Worm (Caenorhabditis elegans): ENCODE data around the gene drr-2.

- TF ChIP-seq ztf-11 (tag; optimal IDR thresholded peaks at IDR 0.05): no peak
- no peak for TF ChIP-seq egl-27 (tag; optimal IDR thresholded peaks at IDR 0.05)
- no peak for TF ChIP-seq nhr-12 (tag; optimal IDR thresholded peaks at IDR 0.05)
- TF ChIP-seq ama-1 (optimal IDR thresholded peaks at IDR 0.05): no peak
- TF ChIP-seq ZK546.5 (tag; optimal IDR thresholded peaks at IDR 0.05): no peak
Observed at ce11 chrIII:13621012-13621411, 22.4 kb downstream of the drr-2 start.
